Worm (Caenorhabditis elegans): ENCODE data around the gene Y71H2AM.20.
A peak's percentile ranks its signal among the peaks of the same experiment; 100 is the strongest.

Y71H2AM.20 gene

DNA sequence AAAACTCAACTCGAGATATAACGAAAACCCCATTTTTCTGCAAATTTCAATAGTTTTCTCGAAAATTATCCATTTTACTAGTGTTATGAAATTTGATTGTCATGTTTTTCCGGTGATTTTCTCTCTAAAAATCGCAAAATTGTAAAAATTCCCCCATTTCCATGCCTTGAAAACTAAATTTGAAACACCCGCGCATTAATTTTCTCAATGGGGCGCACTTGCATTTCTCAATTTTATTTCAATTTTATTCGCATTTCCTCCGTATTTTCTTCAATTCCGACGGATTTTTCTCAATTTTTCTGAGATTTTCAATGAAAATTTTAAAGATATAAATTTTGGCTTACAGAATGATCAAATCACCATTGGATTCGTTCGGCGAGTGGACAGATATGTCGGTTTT is 19.3 kb upstream of the Y71H2AM.20 start, which contains the start of gene Y71H2AM.3 (continued):
- TF ChIP-seq alr-1 (tag; optimal IDR thresholded peaks at IDR 0.05; ENCODE audit: borderline replicate concordance) (no peak), tbx-2 (tag; optimal IDR thresholded peaks at IDR 0.05) (peak; percentile 35), unc-130 (tag; optimal IDR thresholded peaks at IDR 0.05) (no peak), ama-1 (optimal IDR thresholded peaks at IDR 0.05) (peak; percentile 1), snu-23 (GFP tag; optimal IDR thresholded peaks at IDR 0.05) (peak; percentile 43), zag-1 (tag; optimal IDR thresholded peaks at IDR 0.05) (no peak), ets-5 (GFP tag; IDR thresholded peaks at IDR 0.05) (no peak), jun-1 (tag; optimal IDR thresholded peaks at IDR 0.05) (peak; percentile 11), C34B4.2 (tag; optimal IDR thresholded peaks at IDR 0.05) (no peak), unc-98 (GFP tag; IDR thresholded peaks at IDR 0.05) (no peak), elt-3 (tag; optimal IDR thresholded peaks at IDR 0.05) (peak in 1 of 6 experiments; percentile 37), ceh-88 (GFP tag; IDR thresholded peaks at IDR 0.05) (no peak), vab-15 (tag; optimal IDR thresholded peaks at IDR 0.05) (peak; percentile 32), Y116A8C.19 (tag; optimal IDR thresholded peaks at IDR 0.05; ENCODE audit: borderline replicate concordance) (no peak), skn-1 (tag; optimal IDR thresholded peaks at IDR 0.05) (no peak), nhr-77 (tag; optimal IDR thresholded peaks at IDR 0.05) (no peak), nhr-28 (tag; optimal IDR thresholded peaks at IDR 0.05) (no peak), nhr-76 (tag; optimal IDR thresholded peaks at IDR 0.05) (no peak), mdl-1 (tag; optimal IDR thresholded peaks at IDR 0.05) (no peak), fkh-4 (tag; optimal IDR thresholded peaks at IDR 0.05; ENCODE audit: borderline replicate concordance) (no peak), ces-1 (GFP tag; optimal IDR thresholded peaks at IDR 0.05) (no peak), rnt-1 (tag; optimal IDR thresholded peaks at IDR 0.05) (no peak), nhr-237 (tag; optimal IDR thresholded peaks at IDR 0.05) (no peak), sup-37 (GFP tag; optimal IDR thresholded peaks at IDR 0.05) (no peak), ztf-4 (tag; optimal IDR thresholded peaks at IDR 0.05) (no peak), ceh-8 (GFP tag; optimal IDR thresholded peaks at IDR 0.05) (no peak), fos-1 (tag; optimal IDR thresholded peaks at IDR 0.05) (peak; percentile 38), sox-4 (tag; optimal IDR thresholded peaks at IDR 0.05) (no peak), nhr-84 (tag; optimal IDR thresholded peaks at IDR 0.05) (no peak), C04F5.9 (tag; optimal IDR thresholded peaks at IDR 0.05) (peak; percentile 40), tlp-1 (tag; optimal IDR thresholded peaks at IDR 0.05) (no peak), aha-1 (tag; optimal IDR thresholded peaks at IDR 0.05) (no peak), pag-3 (tag; optimal IDR thresholded peaks at IDR 0.05; ENCODE audit: borderline replicate concordance, insufficient read depth) (no peak), lin-39 (tag; optimal IDR thresholded peaks at IDR 0.05) (no peak), dsc-1 (tag; optimal IDR thresholded peaks at IDR 0.05) (peak; percentile 62), unc-30 (tag; optimal IDR thresholded peaks at IDR 0.05) (no peak), nhr-71 (tag; optimal IDR thresholded peaks at IDR 0.05) (peak; percentile 66), mab-9 (GFP tag; IDR thresholded peaks at IDR 0.05) (no peak), lin-15B (tag; optimal IDR thresholded peaks at IDR 0.05) (peak; percentile 48), swsn-7 (tag; optimal IDR thresholded peaks at IDR 0.05) (peak; percentile 41), efl-3 (GFP tag; optimal IDR thresholded peaks at IDR 0.05) (no peak), fkh-8 (tag; optimal IDR thresholded peaks at IDR 0.05) (peak; percentile 40), nhr-20 (tag; optimal IDR thresholded peaks at IDR 0.05) (peak; percentile 27), zip-4 (GFP tag; optimal IDR thresholded peaks at IDR 0.05) (peak; percentile 10), ceh-63 (GFP tag; optimal IDR thresholded peaks at IDR 0.05) (no peak), lin-14 (GFP tag; optimal IDR thresholded peaks at IDR 0.05) (no peak)

All from whole organism, L1 larva.